Worm (Caenorhabditis elegans): ENCODE results near the gene C50C3.1.

ce11 chrIII:8190505-8190904, 1.3 kb upstream of the C50C3.1 start, which contains the start of gene C50C3.19:
- TF ChIP-seq dpl-1 (GFP tag; optimal IDR thresholded peaks at IDR 0.05) (no peak), daf-12 (tag; optimal IDR thresholded peaks at IDR 0.05) (no peak), ama-1 (optimal IDR thresholded peaks at IDR 0.05) (no peak), aly-2 (tag; optimal IDR thresholded peaks at IDR 0.05) (no peak), mdl-1 (tag; optimal IDR thresholded peaks at IDR 0.05) (no peak), nhr-76 (tag; optimal IDR thresholded peaks at IDR 0.05) (no peak), dmd-9 (GFP tag; IDR thresholded peaks at IDR 0.05) (no peak)
